Fruit fly (Drosophila melanogaster): ENCODE data around the gene nonA-l.

DNA sequence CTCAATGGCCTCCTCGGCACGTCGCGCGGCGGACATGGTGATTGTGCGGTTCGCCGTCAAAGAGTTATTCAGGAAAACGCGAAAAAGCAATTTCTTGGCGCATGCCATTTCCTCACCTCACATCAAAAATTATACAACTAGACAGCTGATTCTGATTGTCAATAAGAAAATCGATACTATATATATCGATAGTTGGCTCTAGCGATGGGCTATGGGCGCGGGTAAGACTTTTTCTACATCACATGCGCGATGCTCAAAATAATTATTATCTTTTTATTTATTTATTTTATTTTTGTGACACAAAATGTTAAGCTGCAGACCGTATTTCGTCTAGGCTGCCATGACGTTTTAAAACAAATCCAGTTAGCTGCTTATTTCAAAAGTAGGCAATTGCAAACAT lies 25.8 kb upstream of the nonA-l start, which contains the start of gene CG10340:
- TF ChIP-seq CG8478 (optimal IDR thresholded peaks at IDR 0.05) (no peak), CTCF (optimal IDR thresholded peaks at IDR 0.05) (peak in 1 of 2 experiments; percentile 10)

Measured in S2 (cell line).